Comparison of ENCODE assay signal across 3 fruit fly cellular contexts in genomic region chr3R:29074001-29074609, dm6.
TF ChIP-seq lines count a peak whose summit lies in the region.

No protein-coding gene starts in this region.

TF ChIP-seq in whole organism, embryonic, 481 proteins besides CTCF, POLR2A, EP300 and RAD21 (continued from another document and continues in another):
- TF ChIP-seq CG15601 (tag; optimal IDR thresholded peaks at IDR 0.05; lab: Kevin White, UChicago): peak; percentile 5
- 0 out of 3 replicates have a peak, but pooled peaks have one; percentile 33 for TF ChIP-seq CG2199 (GFP tag; IDR thresholded peaks at IDR 0.05; lab: Robert Waterston, UW)
- no peak for TF ChIP-seq CG7928 (GFP tag; optimal IDR thresholded peaks at IDR 0.05; lab: Kevin White, UChicago)
- TF ChIP-seq CG8478 (optimal IDR thresholded peaks at IDR 0.05; lab: Kevin White, UChicago): no peak
- TF ChIP-seq CG1792 (GFP tag; optimal IDR thresholded peaks at IDR 0.05; lab: Kevin White, UChicago): no peak
- peak; percentile 9 for TF ChIP-seq Hmr (GFP tag; optimal IDR thresholded peaks at IDR 0.05; lab: Kevin White, UChicago)
- no peak for TF ChIP-seq B-H2 (GFP tag; optimal IDR thresholded peaks at IDR 0.05; lab: Kevin White, UChicago)
- peak; percentile 64 for TF ChIP-seq ci (GFP tag; IDR thresholded peaks at IDR 0.05; lab: Robert Waterston, UW)
- TF ChIP-seq HLH4C (GFP tag; IDR thresholded peaks at IDR 0.05; lab: Robert Waterston, UW; ENCODE audit: partially characterized antibody): no peak
- no peak for TF ChIP-seq ro (GFP tag; IDR thresholded peaks at IDR 0.05; lab: Robert Waterston, UW)
- TF ChIP-seq Blimp-1 (GFP tag; optimal IDR thresholded peaks at IDR 0.05; lab: Kevin White, UChicago): peak; percentile 29
- peak; percentile 9 for TF ChIP-seq CG6813 (GFP tag; optimal IDR thresholded peaks at IDR 0.05; lab: Kevin White, UChicago)
- TF ChIP-seq CG9876 (GFP tag; optimal IDR thresholded peaks at IDR 0.05; lab: Kevin White, UChicago): no peak
- peak; percentile 79; the same call in 2 of the 4 replicates for TF ChIP-seq chinmo (GFP tag; IDR thresholded peaks at IDR 0.05; lab: Robert Waterston, UW; ENCODE audit: partially characterized antibody)
- TF ChIP-seq kni (GFP tag; optimal IDR thresholded peaks at IDR 0.05; lab: Kevin White, UChicago): peak; percentile 97
- TF ChIP-seq Ets65A (GFP tag; lab: Kevin White, UChicago): peak; percentile 49
- TF ChIP-seq psq (GFP tag; optimal IDR thresholded peaks at IDR 0.05; lab: Kevin White, UChicago): peak; percentile 26
- TF ChIP-seq CG10979 (tag; optimal IDR thresholded peaks at IDR 0.05; lab: Kevin White, UChicago): peak; percentile 8
- TF ChIP-seq sd (tag; optimal IDR thresholded peaks at IDR 0.05; lab: Kevin White, UChicago): peak; percentile 32
- peak; percentile 19 for TF ChIP-seq CG15696 (tag; optimal IDR thresholded peaks at IDR 0.05; lab: Kevin White, UChicago)
- TF ChIP-seq CG10462 (GFP tag; optimal IDR thresholded peaks at IDR 0.05; lab: Kevin White, UChicago): no peak
- TF ChIP-seq Hey (tag; optimal IDR thresholded peaks at IDR 0.05; lab: Kevin White, UChicago): no peak
- TF ChIP-seq CG15269 (tag; optimal IDR thresholded peaks at IDR 0.05; lab: Kevin White, UChicago): no peak
- TF ChIP-seq grau (tag; optimal IDR thresholded peaks at IDR 0.05; lab: Kevin White, UChicago): no peak
- peak; percentile 18 for TF ChIP-seq CG18599 (GFP tag; optimal IDR thresholded peaks at IDR 0.05; lab: Kevin White, UChicago)
- no peak for TF ChIP-seq Stat92E (GFP tag; optimal IDR thresholded peaks at IDR 0.05; lab: Kevin White, UChicago)
- 0 out of 2 replicates have a peak, but pooled peaks have one; percentile 14 for TF ChIP-seq stc (GFP tag; IDR thresholded peaks at IDR 0.05; lab: Robert Waterston, UW)
- TF ChIP-seq croc (GFP tag; conservative IDR thresholded peaks at IDR 0.05; lab: Robert Waterston, UW): no peak
- TF ChIP-seq CG12391 (tag; optimal IDR thresholded peaks at IDR 0.05; lab: Kevin White, UChicago): no peak
- TF ChIP-seq tna (GFP tag; IDR thresholded peaks at IDR 0.05; lab: Robert Waterston, UW; ENCODE audit: partially characterized antibody): no peak
- TF ChIP-seq Ssrp (tag; optimal IDR thresholded peaks at IDR 0.05; lab: Kevin White, UChicago): no peak
- 0 out of 2 replicates have a peak, but pooled peaks have one; percentile 13 for TF ChIP-seq Atf6 (GFP tag; IDR thresholded peaks at IDR 0.05; lab: Robert Waterston, UW)
- TF ChIP-seq sqz (GFP tag; optimal IDR thresholded peaks at IDR 0.05; lab: Kevin White, UChicago): peak; percentile 23
- peak; percentile 71 for TF ChIP-seq zen (tag; optimal IDR thresholded peaks at IDR 0.05; lab: Kevin White, UChicago)
- TF ChIP-seq CG2875 (GFP tag; optimal IDR thresholded peaks at IDR 0.05; lab: Kevin White, UChicago): peak; percentile 4
- peak; percentile 10 for TF ChIP-seq CG3163 (GFP tag; optimal IDR thresholded peaks at IDR 0.05; lab: Kevin White, UChicago)
- TF ChIP-seq bigmax (GFP tag; optimal IDR thresholded peaks at IDR 0.05; lab: Kevin White, UChicago): peak; percentile 96
- peak; percentile 30 for TF ChIP-seq Fer1 (GFP tag; optimal IDR thresholded peaks at IDR 0.05; lab: Kevin White, UChicago)
- TF ChIP-seq wek (GFP tag; optimal IDR thresholded peaks at IDR 0.05; lab: Kevin White, UChicago): peak; percentile 14
- TF ChIP-seq mirr (GFP tag; optimal IDR thresholded peaks at IDR 0.05; lab: Kevin White, UChicago): peak; percentile 61
- peak; percentile 30 for TF ChIP-seq CG12155 (GFP tag; optimal IDR thresholded peaks at IDR 0.05; lab: Kevin White, UChicago)
- no peak for TF ChIP-seq CG4424 (GFP tag; optimal IDR thresholded peaks at IDR 0.05; lab: Kevin White, UChicago)
- peak; percentile 94 for TF ChIP-seq CG15479 (GFP tag; optimal IDR thresholded peaks at IDR 0.05; lab: Kevin White, UChicago)

TF ChIP-seq in whole organism, prepupa, 60 proteins besides CTCF, POLR2A, EP300 and RAD21 (continued from another document):
- TF ChIP-seq fd85E (GFP tag; optimal IDR thresholded peaks at IDR 0.05; lab: Kevin White, UChicago) (no peak), CG3919 (GFP tag; optimal IDR thresholded peaks at IDR 0.05; lab: Kevin White, UChicago) (peak; percentile 28), Hr39 (GFP tag; optimal IDR thresholded peaks at IDR 0.05; lab: Kevin White, UChicago) (no peak), CG16779 (tag; optimal IDR thresholded peaks at IDR 0.05; lab: Kevin White, UChicago) (no peak), CG1621 (tag; optimal IDR thresholded peaks at IDR 0.05; lab: Kevin White, UChicago) (peak; percentile 27), CG11762 (GFP tag; optimal IDR thresholded peaks at IDR 0.05; lab: Kevin White, UChicago; ENCODE audit: insufficient read depth) (no peak), Eip78C (GFP tag; lab: Kevin White, UChicago) (peak; percentile 68), CG6792 (GFP tag; optimal IDR thresholded peaks at IDR 0.05; lab: Kevin White, UChicago) (no peak), spab (GFP tag; optimal IDR thresholded peaks at IDR 0.05; lab: Kevin White, UChicago) (peak; percentile 9), CG11294 (GFP tag; IDR thresholded peaks at IDR 0.05; lab: Robert Waterston, UW) (no peak), Ets21C (GFP tag; optimal IDR thresholded peaks at IDR 0.05; lab: Kevin White, UChicago) (no peak), net (GFP tag; optimal IDR thresholded peaks at IDR 0.05; lab: Kevin White, UChicago) (peak; percentile 20), Sox14 (GFP tag; optimal IDR thresholded peaks at IDR 0.05; lab: Kevin White, UChicago) (peak; percentile 56), fkh (GFP tag; optimal IDR thresholded peaks at IDR 0.05; lab: Kevin White, UChicago) (peak; percentile 88), topi (GFP tag; optimal IDR thresholded peaks at IDR 0.05; lab: Kevin White, UChicago) (peak; percentile 7), CG8119 (GFP tag; IDR thresholded peaks at IDR 0.05; lab: Robert Waterston, UW) (0 out of 3 replicates have a peak, but pooled peaks have one; percentile 27), acj6 (GFP tag; optimal IDR thresholded peaks at IDR 0.05; lab: Kevin White, UChicago) (no peak), Sox102F (GFP tag; optimal IDR thresholded peaks at IDR 0.05; lab: Kevin White, UChicago) (peak; percentile 44), Met (GFP tag; optimal IDR thresholded peaks at IDR 0.05; lab: Kevin White, UChicago) (no peak), CG31627 (GFP tag; optimal IDR thresholded peaks at IDR 0.05; lab: Kevin White, UChicago) (no peak), Hr4 (GFP tag; optimal IDR thresholded peaks at IDR 0.05; lab: Kevin White, UChicago) (no peak), Blimp-1 (GFP tag; optimal IDR thresholded peaks at IDR 0.05; lab: Kevin White, UChicago) (peak; percentile 55), Hr38 (GFP tag; optimal IDR thresholded peaks at IDR 0.05; lab: Kevin White, UChicago) (no peak), CG7368 (GFP tag; optimal IDR thresholded peaks at IDR 0.05; lab: Kevin White, UChicago) (peak; percentile 10), CG6808 (GFP tag; optimal IDR thresholded peaks at IDR 0.05; lab: Kevin White, UChicago) (peak; percentile 57), esn (GFP tag; optimal IDR thresholded peaks at IDR 0.05; lab: Kevin White, UChicago) (peak; percentile 27), Smox (GFP tag; optimal IDR thresholded peaks at IDR 0.05; lab: Kevin White, UChicago) (no peak), achi (GFP tag; optimal IDR thresholded peaks at IDR 0.05; lab: Kevin White, UChicago) (no peak), CG8319 (GFP tag; optimal IDR thresholded peaks at IDR 0.05; lab: Kevin White, UChicago) (no peak), CG10631 (GFP tag; optimal IDR thresholded peaks at IDR 0.05; lab: Kevin White, UChicago) (no peak), Eip93F (GFP tag; optimal IDR thresholded peaks at IDR 0.05; lab: Kevin White, UChicago) (no peak), CG11902 (GFP tag; optimal IDR thresholded peaks at IDR 0.05; lab: Kevin White, UChicago) (no peak), CG9139 (GFP tag; optimal IDR thresholded peaks at IDR 0.05; lab: Kevin White, UChicago) (peak; percentile 57), ss (GFP tag; optimal IDR thresholded peaks at IDR 0.05; lab: Kevin White, UChicago) (peak; percentile 52 to 58), pdm3 (GFP tag; optimal IDR thresholded peaks at IDR 0.05; lab: Kevin White, UChicago) (no peak), CG4318 (GFP tag; optimal IDR thresholded peaks at IDR 0.05; lab: Kevin White, UChicago) (no peak), CG6276 (GFP tag; optimal IDR thresholded peaks at IDR 0.05; lab: Kevin White, UChicago) (peak; percentile 15), lz (GFP tag; optimal IDR thresholded peaks at IDR 0.05; lab: Kevin White, UChicago) (no peak), CG8632 (GFP tag; optimal IDR thresholded peaks at IDR 0.05; lab: Kevin White, UChicago) (no peak), Lpt (GFP tag; optimal IDR thresholded peaks at IDR 0.05; lab: Kevin White, UChicago) (peak; percentile 1)
TF ChIP-seq in whole organism, prepupa: peak in this region for 28.

TF ChIP-seq in whole organism, wandering third instar larva, 38 proteins besides CTCF, POLR2A, EP300 and RAD21 (continued from another document):
- no peak for TF ChIP-seq lola (GFP tag; optimal IDR thresholded peaks at IDR 0.05; lab: Kevin White, UChicago)
- TF ChIP-seq CG32264 (GFP tag; optimal IDR thresholded peaks at IDR 0.05; lab: Kevin White, UChicago): no peak
- TF ChIP-seq Myc (optimal IDR thresholded peaks at IDR 0.05; lab: Kevin White, UChicago): no peak
- TF ChIP-seq CrebA (GFP tag; optimal IDR thresholded peaks at IDR 0.05; lab: Kevin White, UChicago; ENCODE audit: borderline replicate concordance): no peak
- peak; percentile 88 for TF ChIP-seq Dif (GFP tag; optimal IDR thresholded peaks at IDR 0.05; lab: Kevin White, UChicago; ENCODE audit: partially characterized antibody)
- TF ChIP-seq fru (GFP tag; optimal IDR thresholded peaks at IDR 0.05; lab: Kevin White, UChicago): peak; percentile 56
- peak; percentile 68 for TF ChIP-seq Vsx2 (GFP tag; optimal IDR thresholded peaks at IDR 0.05; lab: Kevin White, UChicago; ENCODE audit: partially characterized antibody)
- TF ChIP-seq Abd-B (GFP tag; optimal IDR thresholded peaks at IDR 0.05; lab: Kevin White, UChicago): no peak
- TF ChIP-seq tai (GFP tag; optimal IDR thresholded peaks at IDR 0.05; lab: Kevin White, UChicago): no peak
- TF ChIP-seq Sp1 (GFP tag; optimal IDR thresholded peaks at IDR 0.05; lab: Kevin White, UChicago): peak; percentile 44
- no peak for TF ChIP-seq woc (GFP tag; optimal IDR thresholded peaks at IDR 0.05; lab: Kevin White, UChicago)
- no peak for TF ChIP-seq ey (GFP tag; optimal IDR thresholded peaks at IDR 0.05; lab: Kevin White, UChicago)
- TF ChIP-seq brk (GFP tag; optimal IDR thresholded peaks at IDR 0.05; lab: Kevin White, UChicago): peak; percentile 20
- peak; percentile 43 for TF ChIP-seq br (GFP tag; optimal IDR thresholded peaks at IDR 0.05; lab: Kevin White, UChicago)
